Worm (Caenorhabditis elegans) whole organism, young adult: ENCODE measurements around the gene fbxb-112.

ENCODE experiments used
- K11D2.4 ChIP-seq: fragments of 200-800 bp; sonication (Bioruptor generic); IDR thresholded peaks from 2 replicates; pipeline ENCODE4 v1.3.6; 2022; ENCODE audit warnings: missing genetic modification reagents, missing genetic modification characterization, missing compliant biosample characterization
- ama-1 ChIP-seq, 3 experiments: fragments of 150-350 bp in 1 of 3; sonication (generic microtip) in 2 of 3; optimal IDR thresholded peaks; 2 replicates each; lab custom pipeline; 2014 to 2018; ENCODE audit warnings: missing biosample characterization in 2 of 3, missing genetic modification characterization in 2 of 3, missing genetic modification reagents in 2 of 3
- ceh-58 ChIP-seq: fragments of 200-800 bp; sonication (Bioruptor generic); IDR thresholded peaks from 2 replicates; pipeline ENCODE4 v1.3.6; 2022; ENCODE audit warnings: missing genetic modification characterization, missing compliant biosample characterization
- efl-1 ChIP-seq: fragments of 150-350 bp; optimal IDR thresholded peaks from 2 replicates; lab custom pipeline; 2014; ENCODE audit warnings: missing biosample characterization, missing genetic modification reagents, missing genetic modification characterization
- gei-17 ChIP-seq: fragments of 200-800 bp; sonication (Bioruptor generic); optimal IDR thresholded peaks from 2 replicates; lab custom pipeline; 2018; ENCODE audit warnings: mild to moderate bottlenecking, missing genetic modification characterization, missing compliant biosample characterization
- mel-28 ChIP-seq: sonication (generic microtip); optimal IDR thresholded peaks from 2 replicates; lab custom pipeline; 2016; ENCODE audit warnings: borderline replicate concordance, mild to moderate bottlenecking, missing genetic modification characterization, missing compliant biosample characterization
- mes-4 ChIP-seq: sonication (generic microtip); optimal IDR thresholded peaks from 2 replicates; lab custom pipeline; 2016; ENCODE audit warnings: missing genotype, missing genetic modification characterization, missing compliant biosample characterization
- nfya-1 ChIP-seq: sonication (generic microtip); optimal IDR thresholded peaks from 2 replicates; lab custom pipeline; 2017; ENCODE audit warnings: antibody characterized with exemption, missing compliant biosample characterization, missing genetic modification characterization, borderline replicate concordance; ENCODE audit not compliant: insufficient read depth
- sdz-38 ChIP-seq: sonication (generic microtip); optimal IDR thresholded peaks from 2 replicates; lab custom pipeline; 2016; ENCODE audit warnings: missing genotype, missing genetic modification characterization, missing compliant biosample characterization
- somi-1 ChIP-seq: fragments of 200-800 bp; sonication (Bioruptor generic); optimal IDR thresholded peaks from 2 replicates; lab custom pipeline; 2018; ENCODE audit warnings: mild to moderate bottlenecking, missing genetic modification characterization, missing compliant biosample characterization
- unc-130 ChIP-seq: sonication (generic microtip); optimal IDR thresholded peaks from 2 replicates; lab custom pipeline; 2016; ENCODE audit warnings: missing genetic modification reagents, missing genetic modification characterization, missing compliant biosample characterization
- unc-62 ChIP-seq: fragments of 150-350 bp; optimal IDR thresholded peaks from 2 replicates; lab custom pipeline; 2014; ENCODE audit warnings: missing biosample characterization, missing genetic modification reagents, missing genetic modification characterization
- ztf-26 ChIP-seq: sonication (generic microtip); optimal IDR thresholded peaks from 2 replicates; lab custom pipeline; 2017; ENCODE audit warnings: missing genetic modification characterization, missing compliant biosample characterization

DNA sequence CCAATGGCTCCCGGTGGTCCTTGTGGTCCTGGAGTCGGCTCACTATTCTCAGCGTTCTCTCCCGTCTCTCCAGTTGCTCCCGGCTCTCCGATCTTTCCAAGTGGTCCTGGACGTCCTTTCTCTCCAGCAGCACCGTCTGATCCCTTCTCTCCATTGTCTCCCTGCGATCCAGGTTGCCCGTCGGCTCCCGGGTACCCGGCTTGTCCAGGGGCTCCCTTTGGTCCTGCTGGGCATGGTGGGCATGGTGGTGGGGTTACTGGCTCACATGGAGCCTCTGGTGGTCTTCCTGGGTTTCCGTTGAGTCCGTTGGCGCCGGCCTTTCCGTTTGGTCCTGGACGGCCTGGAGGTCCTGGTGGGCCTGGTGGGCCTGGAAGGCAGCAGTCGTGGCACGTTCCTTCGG is 9.5 kb downstream of the fbxb-112 start:
- TF ChIP-seq ceh-58 (GFP tag; lab: Robert Waterston, UW) (no peak), unc-130 (no peak), mel-28 (tag; lab: Kevin White, UChicago) (no peak), somi-1 (GFP tag; lab: Kevin White, UChicago) (no peak), K11D2.4 (no peak), gei-17 (GFP tag; lab: Kevin White, UChicago) (no peak), sdz-38 (tag; lab: Kevin White, UChicago) (no peak), ama-1 (optimal IDR thresholded peaks at IDR 0.05; lab: Kevin White, UChicago) (no peak), ama-1 (GFP tag; optimal IDR thresholded peaks at IDR 0.05; lab: Kevin White, UChicago) (no peak), mes-4 (no peak), unc-62 (GFP tag; lab: Kevin White, UChicago) (no peak), ztf-26 (no peak), efl-1 (GFP tag; lab: Kevin White, UChicago) (no peak), nfya-1 (tag; lab: Kevin White, UChicago) (no peak)
